Fruit fly (Drosophila melanogaster) whole organism, embryonic: Measurements from ENCODE around the gene Nf-YA.

ENCODE experiments used
- Antp ChIP-seq: fragments of 200-800 bp; sonication (Bioruptor generic); optimal IDR thresholded peaks from 3 replicates; lab custom pipeline; 2016; ENCODE audit warnings: missing biosample characterization, missing genetic modification characterization
- Bgb ChIP-seq: fragments of 200-800 bp; sonication (Bioruptor generic); IDR thresholded peaks from 2 replicates; pipeline ENCODE4 v1.3.6; 2022; ENCODE audit warnings: missing biosample characterization, missing genetic modification characterization; ENCODE audit not compliant: partially characterized antibody
- BtbVII ChIP-seq: fragments of 200-800 bp; sonication (Bioruptor generic); optimal IDR thresholded peaks from 3 replicates; lab custom pipeline; 2017; ENCODE audit warnings: missing biosample characterization, mild to moderate bottlenecking, missing genetic modification characterization
- CG10209 ChIP-seq: fragments of 200-800 bp; sonication (Bioruptor generic); optimal IDR thresholded peaks from 3 replicates; lab custom pipeline; 2017; ENCODE audit warnings: missing biosample characterization, mild to moderate bottlenecking, missing genetic modification characterization, missing genetic modification reagents
- CG10366 ChIP-seq: fragments of 200-800 bp; sonication (Bioruptor generic); IDR thresholded peaks from 2 replicates; pipeline ENCODE4 v1.3.6; 2022; ENCODE audit warnings: missing biosample characterization, missing genetic modification characterization
- CG10979 ChIP-seq: fragments of 200-800 bp; sonication (Bioruptor generic); optimal IDR thresholded peaks from 2 replicates; lab custom pipeline; 2018; ENCODE audit warnings: missing biosample characterization, mild to moderate bottlenecking, missing genetic modification characterization, moderate library complexity
- CG12769 ChIP-seq: fragments of 200-800 bp; sonication (Bioruptor generic); optimal IDR thresholded peaks from 2 replicates; lab custom pipeline; 2019; ENCODE audit warnings: missing biosample characterization, mild to moderate bottlenecking, missing genetic modification characterization, moderate library complexity
- CG15696 ChIP-seq: fragments of 200-800 bp; sonication (Bioruptor generic); optimal IDR thresholded peaks from 2 replicates; lab custom pipeline; 2019; ENCODE audit warnings: missing biosample characterization, mild to moderate bottlenecking, missing genetic modification characterization, moderate library complexity
- CG17186 ChIP-seq: fragments of 200-800 bp; sonication (Bioruptor generic); optimal IDR thresholded peaks from 3 replicates; lab custom pipeline; 2017; ENCODE audit warnings: missing biosample characterization, missing genetic modification reagents, missing genetic modification characterization
- CG17568 ChIP-seq: fragments of 200-800 bp; sonication (Bioruptor generic); optimal IDR thresholded peaks from 2 replicates; lab custom pipeline; 2018; ENCODE audit warnings: missing biosample characterization, mild to moderate bottlenecking, missing genetic modification characterization, moderate library complexity
- CG17829 ChIP-seq: fragments of 200-800 bp; optimal IDR thresholded peaks from 2 replicates; lab custom pipeline; 2019; ENCODE audit warnings: missing biosample characterization, mild to moderate bottlenecking, missing genetic modification characterization, moderate library complexity
- CG1832 ChIP-seq: fragments of 200-800 bp; sonication (Bioruptor generic); optimal IDR thresholded peaks from 2 replicates; lab custom pipeline; 2017; ENCODE audit warnings: missing biosample characterization, mild to moderate bottlenecking, missing genetic modification characterization, inconsistent platforms
- CG4328 ChIP-seq: fragments of 200-800 bp; sonication (Bioruptor generic); optimal IDR thresholded peaks from 3 replicates; lab custom pipeline; 2017; ENCODE audit warnings: missing biosample characterization, missing genetic modification reagents, missing genetic modification characterization
- CG4617 ChIP-seq: fragments of 200-800 bp; sonication (Bioruptor generic); optimal IDR thresholded peaks from 3 replicates; lab custom pipeline; 2016; ENCODE audit warnings: missing biosample characterization, missing genetic modification characterization, borderline replicate concordance
- CG6791 ChIP-seq: fragments of 200-800 bp; sonication (Bioruptor generic); IDR thresholded peaks from 3 replicates; pipeline ENCODE4 v1.3.6; 2022; ENCODE audit warnings: missing biosample characterization, missing genetic modification characterization; ENCODE audit not compliant: partially characterized antibody
- CG6813 ChIP-seq: fragments of 200-800 bp; sonication (Bioruptor generic); optimal IDR thresholded peaks from 2 replicates; lab custom pipeline; 2017; ENCODE audit warnings: missing biosample characterization, missing genetic modification characterization, mild to moderate bottlenecking, moderate library complexity, missing genetic modification reagents
- CG8089 ChIP-seq: fragments of 200-800 bp; sonication (Bioruptor generic); optimal IDR thresholded peaks from 3 replicates; lab custom pipeline; 2016; ENCODE audit warnings: missing biosample characterization, missing genetic modification characterization
- CG8765 ChIP-seq: fragments of 200-800 bp; sonication (Bioruptor generic); IDR thresholded peaks from 2 replicates; pipeline ENCODE4 v1.3.6; 2022; ENCODE audit warnings: missing biosample characterization, missing genetic modification characterization
- CG9437 ChIP-seq: fragments of 200-800 bp; sonication (Bioruptor generic); optimal IDR thresholded peaks from 2 replicates; lab custom pipeline; 2018; ENCODE audit warnings: missing biosample characterization, mild to moderate bottlenecking, missing genetic modification characterization
- CrebB ChIP-seq: fragments of 200-800 bp; sonication (Bioruptor generic); optimal IDR thresholded peaks from 3 replicates; lab custom pipeline; 2018; ENCODE audit warnings: missing biosample characterization, mild to moderate bottlenecking, missing genetic modification characterization
- Dad ChIP-seq: fragments of 200-800 bp; sonication (Bioruptor generic); optimal IDR thresholded peaks from 3 replicates; lab custom pipeline; 2016; ENCODE audit warnings: missing biosample characterization, missing genetic modification characterization
- Deaf1 ChIP-seq: fragments of 200-800 bp; optimal IDR thresholded peaks from 3 replicates; lab custom pipeline; 2019; ENCODE audit warnings: missing biosample characterization, mild to moderate bottlenecking, missing genetic modification characterization, moderate library complexity
- Elba2 ChIP-seq: fragments of 200-800 bp; sonication (Bioruptor generic); optimal IDR thresholded peaks from 3 replicates; lab custom pipeline; 2016; ENCODE audit warnings: missing biosample characterization, missing genetic modification characterization
- Ets65A ChIP-seq: fragments of 200-800 bp; sonication (Bioruptor generic); peaks from one replicate; lab custom pipeline; 2016; ENCODE audit warnings: missing biosample characterization, missing genetic modification characterization
- H2.0 ChIP-seq: fragments of 200-800 bp; sonication (Bioruptor generic); IDR thresholded peaks from 2 replicates; pipeline ENCODE4 v1.3.6; 2022; ENCODE audit warnings: missing biosample characterization, missing genetic modification characterization
- Rx ChIP-seq: fragments of 200-800 bp; sonication (Bioruptor generic); IDR thresholded peaks from 2 replicates; pipeline ENCODE4 v1.3.6; 2022; ENCODE audit warnings: missing biosample characterization, missing genetic modification characterization
- Sry-δ ChIP-seq: fragments of 200-800 bp; sonication (Bioruptor generic); optimal IDR thresholded peaks from 2 replicates; lab custom pipeline; 2016; ENCODE audit warnings: missing biosample characterization, missing genetic modification characterization
- abd-A ChIP-seq: fragments of 200-800 bp; sonication (Bioruptor generic); optimal IDR thresholded peaks from 3 replicates; lab custom pipeline; 2019; ENCODE audit warnings: missing biosample characterization, mild to moderate bottlenecking, missing genetic modification characterization, moderate library complexity
- ara ChIP-seq: fragments of 200-800 bp; sonication (Bioruptor generic); IDR thresholded peaks from 2 replicates; pipeline ENCODE4 v1.3.6; 2022; ENCODE audit warnings: missing biosample characterization, missing genetic modification characterization
- corto ChIP-seq: fragments of 200-800 bp; sonication (Bioruptor generic); optimal IDR thresholded peaks from 2 replicates; lab custom pipeline; 2016; ENCODE audit warnings: missing biosample characterization, mild to moderate bottlenecking, missing genetic modification characterization, moderate library complexity
- ems ChIP-seq: fragments of 200-800 bp; sonication (Bioruptor generic); optimal IDR thresholded peaks from 3 replicates; lab custom pipeline; 2016; ENCODE audit warnings: missing biosample characterization, missing genetic modification characterization
- gem ChIP-seq: fragments of 200-800 bp; sonication (Bioruptor generic); optimal IDR thresholded peaks from 2 replicates; lab custom pipeline; 2019; ENCODE audit warnings: missing biosample characterization, mild to moderate bottlenecking, missing genetic modification characterization, moderate library complexity
- grau ChIP-seq: fragments of 200-800 bp; optimal IDR thresholded peaks from 3 replicates; lab custom pipeline; 2019; ENCODE audit warnings: missing biosample characterization, mild to moderate bottlenecking, missing genetic modification characterization, moderate library complexity
- gsb-n ChIP-seq: fragments of 200-800 bp; sonication (Bioruptor generic); optimal IDR thresholded peaks from 3 replicates; lab custom pipeline; 2018; ENCODE audit warnings: missing biosample characterization, mild to moderate bottlenecking, missing genetic modification characterization
- jigr1 ChIP-seq: fragments of 200-800 bp; sonication (Bioruptor generic); IDR thresholded peaks from 3 replicates; pipeline ENCODE4 v1.3.6; 2022; ENCODE audit warnings: missing biosample characterization, missing genetic modification characterization
- jing ChIP-seq: fragments of 200-800 bp; sonication (Bioruptor generic); optimal IDR thresholded peaks from 2 replicates; lab custom pipeline; 2018; ENCODE audit warnings: missing biosample characterization, mild to moderate bottlenecking, missing genetic modification characterization
- kay ChIP-seq: fragments of 200-800 bp; sonication (Bioruptor generic); optimal IDR thresholded peaks from 2 replicates; lab custom pipeline; 2016; ENCODE audit warnings: missing biosample characterization, missing genetic modification characterization
- ken ChIP-seq: fragments of 200-800 bp; sonication (Bioruptor generic); IDR thresholded peaks from 3 replicates; pipeline ENCODE4 v1.3.6; 2022; ENCODE audit warnings: missing biosample characterization, missing genetic modification characterization
- mirr ChIP-seq: fragments of 200-800 bp; sonication (Bioruptor generic); optimal IDR thresholded peaks from 3 replicates; lab custom pipeline; 2018; ENCODE audit warnings: missing biosample characterization, mild to moderate bottlenecking, missing genetic modification characterization
- oc ChIP-seq: fragments of 200-800 bp; sonication (Bioruptor generic); optimal IDR thresholded peaks from 2 replicates; lab custom pipeline; 2018; ENCODE audit warnings: missing biosample characterization, mild to moderate bottlenecking, missing genetic modification characterization, moderate library complexity
- peb ChIP-seq: fragments of 200-800 bp; sonication (Bioruptor generic); IDR thresholded peaks from 2 replicates; pipeline ENCODE4 v1.3.6; 2022; ENCODE audit warnings: missing biosample characterization, missing genetic modification characterization
- sc ChIP-seq, 3 experiments: fragments of >200 bp in 2 of 3; fragments of 200-800 bp in 1 of 3; sonication (Bioruptor generic) in 1 of 3; optimal IDR thresholded peaks; 2 replicates in 2 of 3; 3 replicates in 1 of 3; lab custom pipeline; 2017; ENCODE audit warnings: mild to moderate bottlenecking in 1 of 3, missing biosample characterization in 1 of 3, missing genetic modification characterization in 1 of 3, missing genetic modification reagents in 1 of 3
- seq ChIP-seq: fragments of 200-800 bp; sonication (Bioruptor generic); IDR thresholded peaks from 2 replicates; pipeline ENCODE4 v1.3.6; 2022; ENCODE audit warnings: missing biosample characterization, missing genetic modification characterization
- sisA ChIP-seq: fragments of 200-800 bp; sonication (Bioruptor generic); IDR thresholded peaks from 2 replicates; pipeline ENCODE4 v1.3.6; 2022; ENCODE audit warnings: missing biosample characterization, missing genetic modification characterization
- slp2 ChIP-seq: fragments of 200-800 bp; sonication (Bioruptor generic); optimal IDR thresholded peaks from 2 replicates; lab custom pipeline; 2016; ENCODE audit warnings: missing biosample characterization, missing genetic modification characterization
- ttk ChIP-seq: fragments of 200-800 bp; sonication (Bioruptor generic); IDR thresholded peaks from 2 replicates; pipeline ENCODE4 v2.1.2; 2022; ENCODE audit warnings: missing biosample characterization, missing genetic modification characterization
- tup ChIP-seq: fragments of 200-800 bp; sonication (Bioruptor generic); optimal IDR thresholded peaks from 2 replicates; lab custom pipeline; 2016; ENCODE audit warnings: missing biosample characterization, mild to moderate bottlenecking, missing genetic modification characterization, moderate library complexity
- zfh1 ChIP-seq: fragments of 200-800 bp; sonication (Bioruptor generic); IDR thresholded peaks from 3 replicates; pipeline ENCODE4 v1.3.6; 2022; ENCODE audit warnings: missing biosample characterization, missing genetic modification characterization

Nf-YA gene

dm6 chr3L:9422636-9423419, 19.2 kb downstream of the Nf-YA start, which contains the start of gene aay (continued):
- TF ChIP-seq oc (tag; lab: Kevin White, UChicago): peak; percentile 99
- peak; percentile 97 for TF ChIP-seq CG4328 (GFP tag; lab: Kevin White, UChicago)
- TF ChIP-seq jing (GFP tag; lab: Kevin White, UChicago): peak; percentile 97
- peak; percentile 100 for TF ChIP-seq gsb-n (tag; lab: Kevin White, UChicago)
- TF ChIP-seq mirr (GFP tag; lab: Kevin White, UChicago): peak; percentile 90
- peak; percentile 98 for TF ChIP-seq CG12769
- peak; percentile 97 for TF ChIP-seq H2.0 (GFP tag; lab: Robert Waterston, UW)
- peak; percentile 98 for TF ChIP-seq sisA
- peak; percentile 97 for TF ChIP-seq ken (GFP tag; lab: Robert Waterston, UW)
- peak; percentile 92 for TF ChIP-seq CG17186 (GFP tag; lab: Kevin White, UChicago)
- peak; percentile 98 for TF ChIP-seq slp2 (GFP tag; lab: Kevin White, UChicago)
- peak; percentile 99 for TF ChIP-seq CG10979 (tag; lab: Kevin White, UChicago)
- TF ChIP-seq sc (optimal IDR thresholded peaks at IDR 0.05; lab: Kevin White, UChicago): no peak
- peak; percentile 98 for TF ChIP-seq sc (GFP tag; optimal IDR thresholded peaks at IDR 0.05; lab: Kevin White, UChicago)
- TF ChIP-seq grau (tag; lab: Kevin White, UChicago): peak; percentile 99
- peak; percentile 97 for TF ChIP-seq corto (GFP tag; lab: Kevin White, UChicago)
- peak; percentile 98 for TF ChIP-seq CG10366
- peak; percentile 99 for TF ChIP-seq BtbVII (GFP tag; lab: Kevin White, UChicago)
- TF ChIP-seq Dad: peak; percentile 98
- peak; percentile 98 for TF ChIP-seq ems
- peak; percentile 100 for TF ChIP-seq Ets65A
- TF ChIP-seq CG1832 (GFP tag; lab: Kevin White, UChicago): no peak
- peak; percentile 66 for TF ChIP-seq Sry-δ (GFP tag; lab: Kevin White, UChicago)
- TF ChIP-seq Elba2 (GFP tag; lab: Kevin White, UChicago): peak; percentile 93
- peak; percentile 91 for TF ChIP-seq Antp (GFP tag; lab: Kevin White, UChicago)
- TF ChIP-seq CG17829 (tag; lab: Kevin White, UChicago): peak; percentile 99
- TF ChIP-seq Deaf1 (tag; lab: Kevin White, UChicago): peak; percentile 90
- peak; percentile 99 for TF ChIP-seq CrebB
- TF ChIP-seq CG8765: peak; percentile 98
- TF ChIP-seq zfh1: peak; percentile 99
- TF ChIP-seq tup (GFP tag; lab: Kevin White, UChicago): peak; percentile 97
- peak; percentile 96 for TF ChIP-seq peb (GFP tag; lab: Robert Waterston, UW)
- peak; percentile 99 for TF ChIP-seq CG17568 (GFP tag; lab: Kevin White, UChicago)
- no peak for TF ChIP-seq CG6791 (GFP tag; lab: Robert Waterston, UW)
- peak; percentile 98 for TF ChIP-seq kay (GFP tag; lab: Kevin White, UChicago)
- peak; percentile 95 for TF ChIP-seq jigr1 (GFP tag; lab: Robert Waterston, UW)
- peak; percentile 99 for TF ChIP-seq CG15696 (tag; lab: Kevin White, UChicago)
- TF ChIP-seq CG4617 (GFP tag; lab: Kevin White, UChicago): peak; percentile 98
- TF ChIP-seq CG10209 (GFP tag; lab: Kevin White, UChicago): peak; percentile 99
- peak; percentile 94 for TF ChIP-seq abd-A (tag; lab: Kevin White, UChicago)
- TF ChIP-seq ara (GFP tag; lab: Robert Waterston, UW): peak; percentile 98
- TF ChIP-seq CG6813 (GFP tag; lab: Kevin White, UChicago): peak; percentile 99
- TF ChIP-seq CG8089 (GFP tag; lab: Kevin White, UChicago): peak; percentile 97
- TF ChIP-seq Bgb (GFP tag; lab: Robert Waterston, UW): peak; percentile 21; the same call in 1 of the 2 replicates
- TF ChIP-seq Rx (GFP tag; lab: Robert Waterston, UW): peak; percentile 98
- peak; percentile 100 for TF ChIP-seq gem (tag; lab: Kevin White, UChicago)
- peak; percentile 93 for TF ChIP-seq CG9437 (GFP tag; lab: Kevin White, UChicago)
- TF ChIP-seq seq: peak; percentile 98
- TF ChIP-seq ttk (GFP tag; lab: Robert Waterston, UW): peak; percentile 98
